Fruit fly (Drosophila melanogaster) S2 (cell line): ENCODE results near the gene Glt.

Experiments used
- CG8478 ChIP-seq: fragments of >200 bp; optimal IDR thresholded peaks from 2 replicates; lab custom pipeline; 2018
- CTCF ChIP-seq, 2 experiments: fragments of >200 bp; optimal IDR thresholded peaks; 2 replicates each; lab custom pipeline; 2018

Glt gene

DNA sequence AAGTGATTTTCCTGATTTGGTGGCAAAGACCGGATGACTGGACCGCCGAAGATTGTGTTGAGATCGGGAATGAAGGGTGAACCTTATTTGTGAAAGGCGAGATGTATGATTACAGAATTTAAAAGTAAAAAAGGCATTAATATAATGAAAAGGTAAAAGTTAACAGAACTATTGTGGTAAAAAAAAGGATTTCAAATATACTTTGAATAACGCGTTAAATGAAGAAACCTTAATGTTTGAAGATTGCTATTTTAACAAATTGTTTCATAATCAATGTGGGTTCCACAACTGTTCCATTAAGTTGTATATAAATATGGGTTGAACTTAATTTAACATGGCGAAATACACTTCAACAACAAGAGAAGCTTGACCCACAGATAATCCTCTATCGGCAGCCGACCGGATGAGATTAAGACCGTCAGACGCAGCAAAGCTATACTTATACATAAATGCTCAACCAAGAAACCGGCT lies at the start of gene Glt:
Glt (plus strand) TSS at position 421 of the 471 bp plus-strand sequence.
- no peak for TF ChIP-seq CG8478 (lab: Kevin White, UChicago)
- no peak for TF ChIP-seq CTCF (optimal IDR thresholded peaks at IDR 0.05; lab: Kevin White, UChicago)

- TF ChIP-seq CTCF (optimal IDR thresholded peaks at IDR 0.05; lab: Kevin White, UChicago) (no peak), CG8478 (lab: Kevin White, UChicago) (no peak)
These were observed 38.7 kb upstream of the Glt start for dm6 chr2L:8633671-8634391.

DNA sequence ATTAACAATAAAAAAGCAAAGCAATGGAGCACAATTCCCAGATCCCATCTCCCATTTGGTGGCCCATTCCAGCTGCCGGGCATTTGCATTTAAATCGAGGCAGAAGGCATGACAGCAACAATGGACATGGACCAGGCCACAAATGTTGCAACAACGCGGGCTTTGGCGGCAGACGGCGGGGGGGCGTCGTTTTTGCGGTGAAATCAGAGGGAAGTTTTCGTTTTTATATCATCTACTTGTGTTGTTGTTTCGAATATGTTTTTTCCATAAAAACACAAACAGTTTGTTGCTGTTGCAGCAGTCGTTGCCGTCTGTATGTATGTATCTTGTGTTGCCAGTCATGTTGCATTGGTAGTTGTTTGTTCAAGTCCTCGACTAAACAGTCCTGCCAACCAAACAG lies 12.9 kb upstream of the Glt start:
- TF ChIP-seq CG8478 (lab: Kevin White, UChicago) (no peak), CTCF (optimal IDR thresholded peaks at IDR 0.05; lab: Kevin White, UChicago) (no peak)

DNA sequence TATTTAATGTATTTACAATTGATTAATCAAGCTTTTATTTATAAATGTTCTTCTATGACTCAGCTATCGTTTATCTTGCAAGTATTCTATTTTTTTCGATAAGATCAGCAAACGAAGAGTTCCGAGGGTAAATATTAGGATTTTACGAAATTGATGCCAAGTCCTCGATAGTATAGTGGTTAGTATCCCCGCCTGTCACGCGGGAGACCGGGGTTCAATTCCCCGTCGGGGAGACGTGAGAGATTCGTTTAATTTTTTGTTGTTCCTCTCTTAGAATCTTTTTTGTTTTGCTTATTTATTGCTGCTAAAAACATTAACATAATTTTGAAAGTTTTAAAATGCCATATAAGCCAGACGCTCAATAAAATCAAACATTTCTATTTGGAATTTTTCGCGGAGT lies 6.5 kb downstream of the Glt start:
- TF ChIP-seq CTCF (optimal IDR thresholded peaks at IDR 0.05; lab: Kevin White, UChicago) (no peak), CG8478 (lab: Kevin White, UChicago) (no peak)

DNA sequence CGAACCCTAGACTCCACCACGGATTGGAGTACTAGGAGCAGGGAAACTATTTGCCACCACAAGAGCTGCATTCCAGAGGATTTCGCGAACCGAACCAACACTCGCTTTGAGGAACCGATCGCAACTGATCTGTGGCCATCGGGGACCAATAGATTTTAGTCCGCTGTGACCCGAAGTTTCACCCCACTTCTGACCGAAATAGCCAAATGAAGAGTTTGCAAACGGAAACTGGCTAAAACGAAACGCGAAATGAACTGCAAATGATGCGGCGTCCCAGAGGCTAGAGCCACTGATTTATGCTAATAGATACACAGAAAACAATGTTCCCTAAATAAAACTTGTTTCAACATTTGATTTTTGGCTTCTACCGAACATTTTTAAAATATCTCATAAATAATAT lies 7.2 kb downstream of the Glt start, which contains the start of gene CG9287:
CG9287 (minus strand) TSS at position 101 of the 400 bp plus-strand sequence.
- TF ChIP-seq CG8478 (lab: Kevin White, UChicago) (no peak), CTCF (optimal IDR thresholded peaks at IDR 0.05; lab: Kevin White, UChicago) (no peak)

DNA sequence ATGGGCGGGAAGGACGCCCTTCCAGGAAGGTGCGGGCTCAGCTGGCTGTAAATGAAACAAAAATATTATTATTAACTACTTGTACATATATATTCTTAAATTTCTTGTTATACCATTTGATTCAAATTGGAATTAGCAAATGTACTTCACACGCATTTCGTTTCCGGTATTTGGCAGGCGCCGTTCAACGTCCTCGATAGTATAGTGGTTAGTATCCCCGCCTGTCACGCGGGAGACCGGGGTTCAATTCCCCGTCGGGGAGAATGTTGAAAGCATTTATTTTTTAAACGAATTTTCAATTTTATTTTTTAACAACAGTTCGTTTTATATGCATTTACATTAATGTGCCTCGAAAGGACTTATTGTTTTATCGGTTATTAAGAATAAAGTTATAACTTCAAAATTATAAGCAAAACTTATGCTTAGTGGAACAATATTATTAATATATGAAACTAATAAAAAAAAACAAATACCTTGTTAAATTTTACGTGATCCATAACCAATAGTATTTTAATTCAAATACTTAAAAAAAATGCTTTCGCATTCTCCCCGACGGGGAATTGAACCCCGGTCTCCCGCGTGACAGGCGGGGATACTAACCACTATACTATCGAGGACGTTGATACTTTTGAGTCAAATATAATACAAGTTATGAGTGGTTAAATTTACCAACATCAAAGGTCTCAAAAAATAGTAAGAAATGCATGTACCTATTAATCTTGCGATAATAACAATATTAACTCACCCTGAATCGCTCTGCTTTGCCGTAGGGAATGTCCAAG lies 11.0 kb downstream of the Glt start:
- TF ChIP-seq CG8478 (lab: Kevin White, UChicago) (no peak), CTCF (optimal IDR thresholded peaks at IDR 0.05; lab: Kevin White, UChicago) (no peak)

DNA sequence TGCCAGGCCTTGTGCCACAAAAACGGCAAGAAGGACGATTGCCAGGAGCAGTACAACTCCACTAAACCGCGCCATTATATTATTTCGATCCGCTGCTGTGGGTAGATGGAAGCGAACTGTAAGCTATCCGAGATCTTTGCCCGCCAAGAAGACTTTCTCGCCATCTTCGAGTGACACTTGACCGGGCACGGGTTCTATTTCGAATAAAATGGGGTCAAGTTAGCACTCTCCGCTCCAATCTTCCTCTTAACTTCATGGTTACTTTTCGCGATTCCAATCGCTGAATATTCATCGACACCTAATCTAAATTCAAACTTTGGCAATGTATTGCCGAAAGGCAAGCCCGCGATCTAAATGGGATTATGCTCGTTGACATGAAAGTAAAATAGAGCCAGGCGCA lies 11.8 kb downstream of the Glt start, which contains the start of gene CG9289:
CG9289 (minus strand) TSS at position 101 of the 400 bp plus-strand sequence.
- TF ChIP-seq CG8478 (lab: Kevin White, UChicago) (no peak), CTCF (optimal IDR thresholded peaks at IDR 0.05; lab: Kevin White, UChicago) (no peak)

DNA sequence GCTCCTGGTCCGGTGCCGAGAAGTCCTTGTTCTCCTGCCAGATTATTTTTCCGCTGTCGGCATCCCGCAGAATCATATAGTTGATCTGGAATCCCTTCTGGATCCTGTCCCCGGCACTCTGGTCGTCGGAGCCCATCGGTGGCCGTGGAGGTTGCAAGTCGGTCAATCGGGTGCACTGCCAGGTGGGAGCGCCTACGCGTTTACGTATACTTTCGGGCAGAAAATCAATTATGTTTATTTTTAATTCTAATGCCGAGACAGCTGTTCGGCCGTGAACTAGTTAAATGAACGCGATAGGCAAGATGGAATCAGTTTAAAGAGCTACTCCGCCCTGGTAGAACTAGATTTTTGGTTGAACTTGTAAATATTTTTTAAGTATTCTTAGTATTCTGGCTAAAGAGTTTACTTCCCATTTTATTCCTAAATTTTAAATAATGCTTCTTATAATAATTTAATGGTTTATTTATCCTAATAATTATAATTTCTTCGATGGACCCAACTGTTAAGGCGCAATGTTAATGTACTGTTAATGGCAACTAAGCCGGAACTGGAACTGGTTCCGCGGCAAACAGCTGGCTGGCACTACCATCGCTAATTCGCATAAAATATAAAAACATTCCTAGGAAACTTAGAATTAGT lies 13.3 kb downstream of the Glt start, which contains the start of the genes PrBP and Trs23:
PrBP (minus strand) TSS at position 288 of the 639 bp plus-strand sequence.
Trs23 (plus strand) TSS at position 564 of the 639 bp plus-strand sequence.
- TF ChIP-seq CTCF (optimal IDR thresholded peaks at IDR 0.05; lab: Kevin White, UChicago) (no peak), CG8478 (lab: Kevin White, UChicago) (no peak)

DNA sequence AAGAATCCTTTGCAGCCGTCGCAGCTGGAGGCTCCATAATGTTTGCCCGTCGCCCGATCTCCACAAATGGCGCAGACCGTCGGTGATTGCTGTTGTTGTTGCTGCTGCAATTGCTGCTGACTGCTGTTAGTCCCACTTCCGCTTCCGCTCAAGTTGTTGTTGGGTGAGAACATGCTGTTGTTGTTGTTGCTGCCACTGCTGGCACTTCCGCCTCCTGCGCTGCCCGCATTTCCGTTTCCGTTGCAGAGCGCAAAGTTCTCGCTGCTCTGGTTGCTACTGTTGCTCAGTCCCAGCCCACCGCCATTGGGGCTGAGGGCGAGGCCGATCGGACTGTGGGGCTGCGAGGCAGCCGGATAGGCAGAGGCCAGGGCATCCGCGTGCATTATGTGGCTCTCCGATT lies 17.4 kb downstream of the Glt start:
- TF ChIP-seq CTCF (optimal IDR thresholded peaks at IDR 0.05; lab: Kevin White, UChicago) = no peak
- TF ChIP-seq CG8478 (lab: Kevin White, UChicago) = no peak

dm6 chr2L:8690382-8690781 lies 17.9 kb downstream of the Glt start:
- no peak for TF ChIP-seq CTCF (optimal IDR thresholded peaks at IDR 0.05; lab: Kevin White, UChicago)

DNA sequence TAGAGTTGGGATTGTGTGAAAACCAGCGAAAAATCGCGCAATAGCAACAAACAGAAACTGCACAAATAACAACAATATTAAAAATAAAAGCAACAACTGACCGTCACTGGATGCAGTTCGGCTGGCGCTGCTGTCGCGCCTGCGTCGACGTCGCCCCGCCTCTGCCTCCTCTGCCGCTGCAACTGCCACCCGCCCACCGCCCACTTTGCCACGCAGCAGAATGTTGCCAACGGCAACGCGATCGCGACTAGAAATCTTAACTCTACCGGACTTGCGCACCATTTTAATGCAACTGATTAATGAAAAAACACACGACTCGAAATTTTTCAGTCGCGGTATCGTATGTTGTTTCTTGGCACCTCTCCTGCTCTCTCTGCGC lies 18.4 kb downstream of the Glt start:
- no peak for TF ChIP-seq CG8478 (lab: Kevin White, UChicago)
- TF ChIP-seq CTCF (optimal IDR thresholded peaks at IDR 0.05; lab: Kevin White, UChicago) = no peak

- TF ChIP-seq CTCF (optimal IDR thresholded peaks at IDR 0.05; lab: Kevin White, UChicago) = no peak
- TF ChIP-seq CG8478 (lab: Kevin White, UChicago) = no peak
These were observed 18.9 kb downstream of the Glt start for dm6 chr2L:8691292-8691975.

DNA sequence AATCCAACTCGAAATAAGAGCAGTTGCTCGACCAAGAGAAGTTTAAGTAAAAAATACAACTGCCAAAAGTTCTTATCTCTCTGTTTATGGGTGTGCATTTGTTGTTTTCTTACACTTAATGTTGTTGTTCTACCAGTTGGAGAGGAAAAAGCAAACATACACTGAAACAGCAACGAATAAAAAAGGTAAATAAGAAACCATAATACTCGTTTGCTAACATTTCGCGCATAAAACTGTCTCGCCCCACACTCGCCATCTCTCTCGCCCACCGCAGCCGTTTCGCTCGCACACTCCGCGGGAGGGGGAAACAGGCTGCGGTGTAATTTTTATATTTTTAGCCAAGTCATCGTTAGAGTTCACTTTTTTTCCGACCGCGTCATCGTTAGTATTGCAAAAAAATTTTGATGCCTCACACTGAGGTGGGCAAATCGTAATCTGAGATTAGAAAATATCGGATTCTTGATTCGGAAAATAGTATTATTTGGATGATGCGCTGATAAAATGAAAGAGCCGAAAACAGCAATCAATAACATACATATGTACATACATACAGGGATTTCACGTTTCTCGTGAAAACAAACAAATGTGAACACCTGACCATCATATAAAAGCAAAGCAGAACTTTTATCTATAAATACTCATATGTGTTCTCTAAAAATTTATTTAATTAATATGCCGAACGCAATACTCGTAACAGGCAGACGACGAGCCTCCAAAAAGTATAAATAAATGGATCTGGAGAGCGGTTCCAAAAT lies 20.1 kb downstream of the Glt start:
- TF ChIP-seq CG8478 (lab: Kevin White, UChicago) = no peak
- TF ChIP-seq CTCF (optimal IDR thresholded peaks at IDR 0.05; lab: Kevin White, UChicago) = no peak
